Worm (Caenorhabditis elegans) whole organism, young adult: Measurements from ENCODE around the gene kdp-1.

Source experiments
- F10E7.11 ChIP-seq: sonication (generic microtip); optimal IDR thresholded peaks from 2 replicates; lab custom pipeline; 2017; ENCODE audit warnings: mild to moderate bottlenecking, missing genetic modification characterization, moderate library complexity, missing compliant biosample characterization
- F37B4.10 ChIP-seq: fragments of 200-800 bp; sonication (Bioruptor generic); IDR thresholded peaks from 2 replicates; pipeline ENCODE4 v1.3.6; 2022; ENCODE audit warnings: missing genetic modification characterization, missing compliant biosample characterization
- F57C9.4 ChIP-seq: sonication (generic microtip); optimal IDR thresholded peaks from 2 replicates; lab custom pipeline; 2017; ENCODE audit warnings: mild to moderate bottlenecking, missing genetic modification characterization, missing compliant biosample characterization
- Y53G8AR.9 ChIP-seq: fragments of 200-800 bp; sonication (Bioruptor generic); conservative IDR thresholded peaks from 2 replicates; pipeline ENCODE4 v1.3.6; 2022; ENCODE audit warnings: missing genetic modification reagents, missing genetic modification characterization, missing compliant biosample characterization
- aptf-3 ChIP-seq: fragments of 200-800 bp; sonication (Bioruptor generic); IDR thresholded peaks from 2 replicates; pipeline ENCODE4 v1.3.6; 2022; ENCODE audit warnings: missing genetic modification characterization, missing compliant biosample characterization
- atf-7 ChIP-seq: sonication (generic microtip); optimal IDR thresholded peaks from 2 replicates; lab custom pipeline; 2017; ENCODE audit warnings: mild to moderate bottlenecking, missing genetic modification characterization, missing compliant biosample characterization
- athp-1 ChIP-seq: sonication (generic microtip); optimal IDR thresholded peaks from 2 replicates; lab custom pipeline; 2017; ENCODE audit warnings: mild to moderate bottlenecking, missing genetic modification characterization, missing compliant biosample characterization
- attf-6 ChIP-seq: fragments of 200-800 bp; sonication (Bioruptor generic); IDR thresholded peaks from 2 replicates; pipeline ENCODE4 v1.3.6; 2022; ENCODE audit warnings: missing genetic modification reagents, missing genetic modification characterization, missing compliant biosample characterization
- cebp-1 ChIP-seq, 2 experiments: fragments of 200-800 bp in 1 of 2; sonication (Bioruptor generic) in 1 of 2; sonication (generic microtip) in 1 of 2; IDR thresholded peaks in 1 of 2; optimal IDR thresholded peaks in 1 of 2; 2 replicates each; pipeline versions ENCODE4 v1.3.6 to Lab custom; 2017 to 2022; ENCODE audit warnings: missing compliant biosample characterization in 2 of 2, missing genetic modification characterization in 2 of 2, mild to moderate bottlenecking in 1 of 2, missing genetic modification reagents in 1 of 2, moderate library complexity in 1 of 2
- cebp-2 ChIP-seq: fragments of 200-800 bp; sonication (Bioruptor generic); IDR thresholded peaks from 2 replicates; pipeline ENCODE4 v1.3.6; 2022; ENCODE audit warnings: missing genetic modification characterization, missing compliant biosample characterization
- chd-7 ChIP-seq: sonication (generic microtip); optimal IDR thresholded peaks from 2 replicates; lab custom pipeline; 2016; ENCODE audit warnings: mild to moderate bottlenecking, missing genetic modification characterization, moderate library complexity, missing compliant biosample characterization
- egrh-3 ChIP-seq: fragments of 200-800 bp; sonication (Bioruptor generic); IDR thresholded peaks from 2 replicates; pipeline ENCODE4 v1.3.6; 2022; ENCODE audit warnings: missing genetic modification reagents, missing genetic modification characterization, missing compliant biosample characterization
- ekl-4 ChIP-seq: fragments of 200-800 bp; sonication (Bioruptor generic); IDR thresholded peaks from 2 replicates; pipeline ENCODE4 v1.3.6; 2022; ENCODE audit warnings: missing genetic modification reagents, missing genetic modification characterization, missing compliant biosample characterization
- madf-3 ChIP-seq: fragments of 200-800 bp; sonication (Bioruptor generic); IDR thresholded peaks from 2 replicates; pipeline ENCODE4 v1.3.6; 2022; ENCODE audit warnings: missing genetic modification reagents, missing genetic modification characterization, missing compliant biosample characterization
- madf-6 ChIP-seq: fragments of 200-800 bp; sonication (Bioruptor generic); IDR thresholded peaks from 2 replicates; pipeline ENCODE4 v1.3.6; 2022; ENCODE audit warnings: missing genetic modification reagents, missing genetic modification characterization, missing compliant biosample characterization
- nfyb-1 ChIP-seq: fragments of 200-800 bp; sonication (Bioruptor generic); IDR thresholded peaks from 2 replicates; pipeline ENCODE4 v1.3.6; 2022; ENCODE audit warnings: missing genetic modification reagents, missing genetic modification characterization, missing compliant biosample characterization
- nhr-80 ChIP-seq: sonication (generic microtip); optimal IDR thresholded peaks from 2 replicates; lab custom pipeline; 2016; ENCODE audit warnings: missing genetic modification characterization, missing compliant biosample characterization
- pbrm-1 ChIP-seq: fragments of 200-800 bp; sonication (Bioruptor generic); IDR thresholded peaks from 2 replicates; pipeline ENCODE4 v1.3.6; 2022; ENCODE audit warnings: missing genetic modification reagents, missing genetic modification characterization, missing compliant biosample characterization
- snpc-4 ChIP-seq, 5 experiments: fragments of 150-350 bp in 1 of 5; sonication (generic microtip) in 4 of 5; optimal IDR thresholded peaks; 2 replicates each; lab custom pipeline; 2014 to 2018; ENCODE audit warnings: missing genetic modification characterization in 5 of 5, missing biosample characterization in 3 of 5, antibody characterized with exemption in 2 of 5, mild to moderate bottlenecking in 2 of 5, missing compliant biosample characterization in 2 of 5, missing genotype in 2 of 5, moderate library complexity in 2 of 5, missing genetic modification reagents in 1 of 5
- tbx-9 ChIP-seq: sonication (generic microtip); optimal IDR thresholded peaks from 2 replicates; lab custom pipeline; 2016; ENCODE audit warnings: borderline replicate concordance, missing genetic modification characterization, inconsistent platforms, missing compliant biosample characterization
- zfh-2 ChIP-seq: fragments of 200-800 bp; sonication (Bioruptor generic); conservative IDR thresholded peaks from 2 replicates; pipeline ENCODE4 v1.3.6; 2022; ENCODE audit warnings: missing genetic modification reagents, missing genetic modification characterization, missing compliant biosample characterization

The kdp-1 gene

DNA sequence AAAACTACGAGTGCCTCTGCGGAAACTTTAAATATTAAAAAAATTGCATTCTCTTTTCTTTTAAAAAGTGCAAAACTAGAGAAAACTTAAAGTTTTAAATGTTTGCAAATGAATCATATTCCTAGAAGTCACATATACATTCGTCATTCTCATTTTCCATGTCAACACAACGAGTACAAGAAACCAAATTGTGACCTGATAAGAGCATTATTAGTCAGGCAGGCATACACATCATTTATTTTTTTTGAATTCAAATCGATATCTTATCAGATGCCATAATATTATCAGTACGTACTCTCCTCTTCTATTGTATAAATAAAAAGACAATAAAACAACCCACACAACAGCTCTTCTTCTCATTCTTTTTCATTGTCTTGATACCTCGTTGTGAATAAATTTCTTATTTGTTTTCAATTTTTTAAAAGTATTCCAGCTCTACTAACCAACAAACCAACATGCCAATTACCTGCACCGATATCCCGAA is 47.3 kb downstream of the kdp-1 start, which contains the start of gene W02A2.9:
W02A2.9 (plus strand) TSS at position 434 of the 484 bp plus-strand sequence.
- TF ChIP-seq nfyb-1 (GFP tag; lab: Robert Waterston, UW) (peak; percentile 48; the same call in 1 of the 2 replicates), F37B4.10 (GFP tag; lab: Robert Waterston, UW) (no peak), nhr-80 (peak; percentile 59)

DNA sequence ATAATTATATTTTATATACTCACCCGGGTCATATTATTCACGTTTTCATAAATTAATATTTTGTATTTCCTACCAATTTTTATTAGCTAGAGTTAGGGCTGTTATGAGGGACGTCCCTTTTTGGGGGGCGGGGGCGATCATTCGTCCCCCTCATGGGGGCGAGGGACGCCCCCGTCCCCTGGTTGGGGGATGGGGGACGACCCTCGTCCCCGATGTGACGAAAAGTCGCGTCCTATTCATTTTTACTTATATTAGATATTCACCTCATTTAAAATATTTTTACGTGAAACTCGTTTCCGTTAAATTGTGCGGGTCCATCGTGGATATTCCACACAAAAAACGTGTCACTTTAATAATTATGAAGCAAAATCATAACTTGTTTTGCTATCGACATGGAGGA is 48.6 kb downstream of the kdp-1 start, which contains the start of gene W02A2.12:
W02A2.12 (minus strand) TSS at position 240 of the 400 bp plus-strand sequence.
- TF ChIP-seq aptf-3 (GFP tag; lab: Robert Waterston, UW): 0 out of 2 replicates have a peak, but pooled peaks have one; percentile 63
- 0 out of 2 replicates have a peak, but pooled peaks have one; percentile 46 for TF ChIP-seq Y53G8AR.9 (GFP tag; lab: Robert Waterston, UW)
- TF ChIP-seq pbrm-1 (GFP tag; lab: Robert Waterston, UW): peak; percentile 38; the same call in 1 of the 2 replicates
- TF ChIP-seq F57C9.4 (tag; lab: Kevin White, UChicago): no peak
- TF ChIP-seq F10E7.11: peak; percentile 19
- no peak for TF ChIP-seq atf-7 (tag; lab: Kevin White, UChicago)
- peak; percentile 77; the same call in 1 of the 2 replicates for TF ChIP-seq egrh-3 (GFP tag; lab: Robert Waterston, UW)
- peak; percentile 72 for TF ChIP-seq attf-6 (GFP tag; lab: Robert Waterston, UW)
- peak; percentile 47; the same call in 1 of the 2 replicates for TF ChIP-seq ekl-4
- TF ChIP-seq zfh-2: peak; percentile 80
- peak; percentile 34 for TF ChIP-seq chd-7 (tag; lab: Kevin White, UChicago)
- no peak for TF ChIP-seq nfyb-1 (GFP tag; lab: Robert Waterston, UW)
- TF ChIP-seq athp-1 (tag; lab: Kevin White, UChicago): peak; percentile 72
- TF ChIP-seq cebp-2 (GFP tag; lab: Robert Waterston, UW): peak; percentile 93; the same call in 1 of the 2 replicates
- TF ChIP-seq madf-3 (GFP tag; lab: Robert Waterston, UW): 0 out of 2 replicates have a peak, but pooled peaks have one; percentile 25
- peak; percentile 42; the same call in 1 of the 2 replicates for TF ChIP-seq madf-6 (GFP tag; lab: Robert Waterston, UW)
- TF ChIP-seq tbx-9 (tag; lab: Kevin White, UChicago): no peak
- no peak for TF ChIP-seq snpc-4 (GFP tag; optimal IDR thresholded peaks at IDR 0.05; lab: Kevin White, UChicago)
- TF ChIP-seq snpc-4 (tag; optimal IDR thresholded peaks at IDR 0.05; lab: Kevin White, UChicago): peak in 1 of 4 experiments; percentile 18
- no peak for TF ChIP-seq cebp-1 (GFP tag; IDR thresholded peaks at IDR 0.05; lab: Robert Waterston, UW)
- TF ChIP-seq cebp-1 (tag; optimal IDR thresholded peaks at IDR 0.05; lab: Kevin White, UChicago): peak; percentile 25
